Worm (Caenorhabditis elegans): Measurements from ENCODE around the gene cyp-13A1.
A peak's percentile ranks its signal among the peaks of the same experiment; 100 is the strongest.

The cyp-13A1 gene

DNA sequence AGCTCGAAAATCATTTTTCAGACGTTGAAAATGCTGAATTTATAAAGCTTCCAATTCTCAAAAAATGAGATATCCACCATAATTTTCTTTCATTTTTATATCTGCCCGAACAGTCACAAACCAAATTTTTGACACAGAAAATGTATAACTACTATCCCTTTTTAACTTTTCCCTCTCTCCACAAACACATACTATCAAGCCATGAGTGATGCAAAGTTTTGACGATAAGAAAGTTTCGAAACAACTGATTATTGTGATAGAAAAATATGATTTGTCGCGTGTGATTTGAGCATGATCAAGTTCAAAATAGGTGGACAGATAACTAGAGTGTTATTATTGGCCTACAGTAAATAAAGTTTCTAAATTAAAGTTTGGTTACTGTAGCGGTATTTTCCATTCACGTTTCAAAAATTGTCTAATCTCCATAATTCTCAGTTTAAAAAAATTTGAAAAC is 25.7 kb upstream of the cyp-13A1 start, which contains the start of gene cyp-13A8:
TSS of gene cyp-13A8 (minus strand) at position 51 of the 454 bp plus-strand sequence.
- TF ChIP-seq ztf-11 (tag; optimal IDR thresholded peaks at IDR 0.05), result no peak
- no peak for TF ChIP-seq hmg-11 (tag; optimal IDR thresholded peaks at IDR 0.05)
- no peak for TF ChIP-seq ceh-9 (tag; optimal IDR thresholded peaks at IDR 0.05)
- peak; percentile 74 for TF ChIP-seq elt-2 (tag; optimal IDR thresholded peaks at IDR 0.05)
- TF ChIP-seq nhr-23 (tag; optimal IDR thresholded peaks at IDR 0.05), result no peak
- TF ChIP-seq elt-3 (tag; optimal IDR thresholded peaks at IDR 0.05), result peak in 1 of 3 experiments; percentile 14
- TF ChIP-seq ZK546.5 (tag; optimal IDR thresholded peaks at IDR 0.05), result no peak
- TF ChIP-seq egl-27 (tag; optimal IDR thresholded peaks at IDR 0.05), result no peak
- no peak for TF ChIP-seq mml-1 (tag; optimal IDR thresholded peaks at IDR 0.05)
- TF ChIP-seq aly-2 (tag; optimal IDR thresholded peaks at IDR 0.05), result no peak
- TF ChIP-seq pqm-1 (tag; optimal IDR thresholded peaks at IDR 0.05), result peak; percentile 89
- TF ChIP-seq mdl-1 (tag; optimal IDR thresholded peaks at IDR 0.05), result no peak
- TF ChIP-seq tbx-2 (tag; optimal IDR thresholded peaks at IDR 0.05), result no peak
- no peak for TF ChIP-seq elt-1 (tag; optimal IDR thresholded peaks at IDR 0.05)
- TF ChIP-seq nhr-12 (tag; optimal IDR thresholded peaks at IDR 0.05), result no peak
- TF ChIP-seq zag-1 (tag; optimal IDR thresholded peaks at IDR 0.05), result no peak
- no peak for TF ChIP-seq ama-1 (optimal IDR thresholded peaks at IDR 0.05)
- TF ChIP-seq nhr-28 (tag; optimal IDR thresholded peaks at IDR 0.05), result no peak
- TF ChIP-seq unc-39 (tag; optimal IDR thresholded peaks at IDR 0.05), result no peak
- no peak for TF ChIP-seq jun-1 (tag; optimal IDR thresholded peaks at IDR 0.05)

DNA sequence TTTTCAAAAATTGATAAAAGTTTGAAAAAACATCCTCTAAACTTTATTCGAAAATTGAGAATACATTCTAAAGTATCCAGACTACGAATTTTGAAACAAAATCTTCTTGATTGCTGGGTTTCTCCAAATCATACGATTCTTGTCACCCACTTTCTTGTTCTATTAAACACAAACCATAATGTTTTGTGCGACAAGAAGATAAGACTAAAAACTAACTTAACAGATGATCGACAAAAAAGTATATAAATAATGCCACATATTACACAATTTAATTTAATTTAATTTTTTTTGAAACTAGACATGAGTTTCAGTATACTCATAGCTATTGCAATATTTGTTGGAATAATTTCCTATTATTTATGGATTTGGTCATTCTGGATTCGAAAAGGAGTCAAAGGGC is 21.5 kb upstream of the cyp-13A1 start, which contains the start of gene cyp-13A7:
TSS of gene cyp-13A7 (plus strand) at position 301 of the 400 bp plus-strand sequence.
- no peak for TF ChIP-seq ceh-9 (tag; optimal IDR thresholded peaks at IDR 0.05)
- TF ChIP-seq nhr-28 (tag; optimal IDR thresholded peaks at IDR 0.05), result no peak
- TF ChIP-seq daf-12 (tag; optimal IDR thresholded peaks at IDR 0.05), result no peak
- no peak for TF ChIP-seq ama-1 (optimal IDR thresholded peaks at IDR 0.05)
- no peak for TF ChIP-seq egl-27 (tag; optimal IDR thresholded peaks at IDR 0.05)
- TF ChIP-seq pha-4 (tag; optimal IDR thresholded peaks at IDR 0.05), result no peak
- TF ChIP-seq nhr-23 (tag; optimal IDR thresholded peaks at IDR 0.05), result no peak
- no peak for TF ChIP-seq snpc-4 (tag; optimal IDR thresholded peaks at IDR 0.05)
- TF ChIP-seq ztf-11 (tag; optimal IDR thresholded peaks at IDR 0.05), result no peak
- TF ChIP-seq nhr-237 (tag; optimal IDR thresholded peaks at IDR 0.05), result no peak
- TF ChIP-seq egl-5 (tag; optimal IDR thresholded peaks at IDR 0.05), result no peak
- TF ChIP-seq nhr-25 (tag; optimal IDR thresholded peaks at IDR 0.05), result no peak
- no peak for TF ChIP-seq lin-15B (tag; optimal IDR thresholded peaks at IDR 0.05)
- no peak for TF ChIP-seq eor-1 (tag; optimal IDR thresholded peaks at IDR 0.05)
- no peak for TF ChIP-seq nhr-76 (tag; optimal IDR thresholded peaks at IDR 0.05)
- no peak for TF ChIP-seq lsy-12 (tag; optimal IDR thresholded peaks at IDR 0.05)
- no peak for TF ChIP-seq nhr-43 (tag; optimal IDR thresholded peaks at IDR 0.05; ENCODE audit: poor library complexity, severe bottlenecking)

ce11 chrII:9802642-9803041 is 20.8 kb upstream of the cyp-13A1 start, which contains the start of gene cyp-13A6:
TSS of gene cyp-13A6 (minus strand) at chrII:9802821.
- TF ChIP-seq pqm-1 (tag; optimal IDR thresholded peaks at IDR 0.05), result no peak
- TF ChIP-seq nhr-237 (tag; optimal IDR thresholded peaks at IDR 0.05), result no peak
- TF ChIP-seq sea-2 (GFP tag; optimal IDR thresholded peaks at IDR 0.05), result no peak
- TF ChIP-seq lin-39 (tag; optimal IDR thresholded peaks at IDR 0.05), result no peak
- no peak for TF ChIP-seq fkh-10 (GFP tag; optimal IDR thresholded peaks at IDR 0.05)
- no peak for TF ChIP-seq lin-15B (tag; optimal IDR thresholded peaks at IDR 0.05)
- TF ChIP-seq nhr-28 (tag; optimal IDR thresholded peaks at IDR 0.05), result no peak
- no peak for TF ChIP-seq egl-5 (tag; optimal IDR thresholded peaks at IDR 0.05)
- peak; percentile 2 for TF ChIP-seq pha-4 (tag; optimal IDR thresholded peaks at IDR 0.05)
- peak; percentile 26 for TF ChIP-seq elt-2 (tag; optimal IDR thresholded peaks at IDR 0.05)
- no peak for TF ChIP-seq eor-1 (tag; optimal IDR thresholded peaks at IDR 0.05)
- no peak for TF ChIP-seq skn-1 (tag; optimal IDR thresholded peaks at IDR 0.05)

- TF ChIP-seq pqm-1 (tag; optimal IDR thresholded peaks at IDR 0.05) (peak; percentile 65), ztf-4 (tag; optimal IDR thresholded peaks at IDR 0.05) (no peak), ceh-9 (tag; optimal IDR thresholded peaks at IDR 0.05) (no peak), lin-15B (tag; optimal IDR thresholded peaks at IDR 0.05) (no peak), pha-4 (tag; optimal IDR thresholded peaks at IDR 0.05) (peak; percentile 64), aly-2 (tag; optimal IDR thresholded peaks at IDR 0.05) (no peak), R02D3.7 (tag; optimal IDR thresholded peaks at IDR 0.05) (no peak), nhr-25 (tag; optimal IDR thresholded peaks at IDR 0.05) (no peak), nhr-28 (tag; optimal IDR thresholded peaks at IDR 0.05) (no peak), eor-1 (tag; optimal IDR thresholded peaks at IDR 0.05) (no peak), jun-1 (tag; optimal IDR thresholded peaks at IDR 0.05) (no peak), ztf-11 (tag; optimal IDR thresholded peaks at IDR 0.05) (no peak), nhr-23 (tag; optimal IDR thresholded peaks at IDR 0.05) (peak; percentile 47), unc-39 (tag; optimal IDR thresholded peaks at IDR 0.05) (no peak), fkh-10 (GFP tag; optimal IDR thresholded peaks at IDR 0.05) (no peak), lsy-12 (tag; optimal IDR thresholded peaks at IDR 0.05) (no peak), elt-2 (tag; optimal IDR thresholded peaks at IDR 0.05) (peak; percentile 37), elt-1 (tag; optimal IDR thresholded peaks at IDR 0.05) (no peak), lin-39 (tag; optimal IDR thresholded peaks at IDR 0.05) (no peak), snpc-4 (tag; optimal IDR thresholded peaks at IDR 0.05) (no peak)
Observed at ce11 chrII:9800251-9800650, 18.5 kb upstream of the cyp-13A1 start, which contains the start of gene cyp-13A5. TSS of gene cyp-13A5 (minus strand) at chrII:9800362.

Data from whole organism, L3 larva.